Fruit fly (Drosophila melanogaster) whole organism, embryonic: ENCODE results near the gene CG5611.

Experiments used
- Atf6 ChIP-seq: fragments of 200-800 bp; sonication (Bioruptor generic); IDR thresholded peaks from 2 replicates; pipeline ENCODE4 v1.3.6; 2022; ENCODE audit warnings: missing biosample characterization, missing genetic modification characterization
- Bdp1 ChIP-seq: fragments of 200-800 bp; sonication (Bioruptor generic); optimal IDR thresholded peaks from 3 replicates; lab custom pipeline; 2016; ENCODE audit warnings: missing biosample characterization, missing genetic modification characterization
- CG10209 ChIP-seq: fragments of 200-800 bp; sonication (Bioruptor generic); optimal IDR thresholded peaks from 3 replicates; lab custom pipeline; 2017; ENCODE audit warnings: missing biosample characterization, mild to moderate bottlenecking, missing genetic modification characterization, missing genetic modification reagents
- CG10321 ChIP-seq: fragments of 200-800 bp; sonication (Bioruptor generic); IDR thresholded peaks from 2 replicates; pipeline ENCODE4 v1.3.6; 2022; ENCODE audit warnings: missing biosample characterization, missing genetic modification characterization
- CG10366 ChIP-seq: fragments of 200-800 bp; sonication (Bioruptor generic); IDR thresholded peaks from 2 replicates; pipeline ENCODE4 v1.3.6; 2022; ENCODE audit warnings: missing biosample characterization, missing genetic modification characterization
- CG11456 ChIP-seq: fragments of 200-800 bp; sonication (Bioruptor generic); IDR thresholded peaks from 3 replicates; pipeline ENCODE4 v1.3.6; 2022; ENCODE audit warnings: missing biosample characterization, missing genetic modification characterization
- CG13424 ChIP-seq: fragments of 200-800 bp; sonication (Bioruptor generic); optimal IDR thresholded peaks from 2 replicates; lab custom pipeline; 2019; ENCODE audit warnings: missing biosample characterization, mild to moderate bottlenecking, missing genetic modification characterization, moderate library complexity
- CG15011 ChIP-seq: fragments of 200-800 bp; sonication (Bioruptor generic); optimal IDR thresholded peaks from 3 replicates; lab custom pipeline; 2018; ENCODE audit warnings: missing biosample characterization, mild to moderate bottlenecking, missing genetic modification characterization
- CG15073 ChIP-seq: fragments of 200-800 bp; sonication (Bioruptor generic); optimal IDR thresholded peaks from 2 replicates; lab custom pipeline; 2016; ENCODE audit warnings: missing biosample characterization, missing genetic modification characterization
- CG15514 ChIP-seq: fragments of 200-800 bp; sonication (Bioruptor generic); optimal IDR thresholded peaks from 3 replicates; lab custom pipeline; 2017; ENCODE audit warnings: missing biosample characterization, missing genetic modification characterization, mild to moderate bottlenecking, moderate library complexity, missing genetic modification reagents
- CG15696 ChIP-seq: fragments of 200-800 bp; sonication (Bioruptor generic); optimal IDR thresholded peaks from 2 replicates; lab custom pipeline; 2019; ENCODE audit warnings: missing biosample characterization, mild to moderate bottlenecking, missing genetic modification characterization, moderate library complexity
- CG1603 ChIP-seq: fragments of 200-800 bp; sonication (Bioruptor generic); optimal IDR thresholded peaks from 2 replicates; lab custom pipeline; 2019; ENCODE audit warnings: missing biosample characterization, mild to moderate bottlenecking, missing genetic modification characterization, moderate library complexity
- CG18476 ChIP-seq: fragments of 200-800 bp; sonication (Bioruptor generic); optimal IDR thresholded peaks from 2 replicates; lab custom pipeline; 2016; ENCODE audit warnings: missing biosample characterization, mild to moderate bottlenecking, missing genetic modification characterization
- CG2116 ChIP-seq: fragments of 200-800 bp; sonication (Bioruptor generic); optimal IDR thresholded peaks from 3 replicates; lab custom pipeline; 2018; ENCODE audit warnings: missing biosample characterization, mild to moderate bottlenecking, missing genetic modification characterization
- CG34376 ChIP-seq: fragments of 200-800 bp; sonication (Bioruptor generic); optimal IDR thresholded peaks from 2 replicates; lab custom pipeline; 2018; ENCODE audit warnings: missing biosample characterization, mild to moderate bottlenecking, missing genetic modification characterization
- CG7786 ChIP-seq: fragments of 200-800 bp; sonication (Bioruptor generic); optimal IDR thresholded peaks from 2 replicates; lab custom pipeline; 2016; ENCODE audit warnings: missing biosample characterization, missing genetic modification characterization
- CG9215 ChIP-seq: fragments of 200-800 bp; sonication (Bioruptor generic); IDR thresholded peaks from 2 replicates; pipeline ENCODE4 v1.3.6; 2022; ENCODE audit warnings: missing biosample characterization, missing genetic modification characterization
- CG9876 ChIP-seq: fragments of 200-800 bp; sonication (Bioruptor generic); optimal IDR thresholded peaks from 2 replicates; lab custom pipeline; 2016; ENCODE audit warnings: missing biosample characterization, missing genetic modification characterization
- CG9932 ChIP-seq: fragments of 200-800 bp; sonication (Bioruptor generic); IDR thresholded peaks from 2 replicates; pipeline ENCODE4 v1.3.6; 2022; ENCODE audit warnings: missing biosample characterization, missing genetic modification characterization
- CHES-1-like ChIP-seq: fragments of 200-800 bp; sonication (Bioruptor generic); optimal IDR thresholded peaks from 2 replicates; lab custom pipeline; 2016; ENCODE audit warnings: missing biosample characterization, missing genetic modification characterization
- Elba2 ChIP-seq: fragments of 200-800 bp; sonication (Bioruptor generic); optimal IDR thresholded peaks from 3 replicates; lab custom pipeline; 2016; ENCODE audit warnings: missing biosample characterization, missing genetic modification characterization
- Gug ChIP-seq: fragments of 200-800 bp; sonication (Bioruptor generic); IDR thresholded peaks from 4 replicates; pipeline ENCODE4 v1.3.6; 2022; ENCODE audit warnings: missing biosample characterization, missing genetic modification characterization
- Hr78 ChIP-seq, 2 experiments: fragments of 200-800 bp in 1 of 2; fragments of >200 bp in 1 of 2; sonication (Bioruptor generic) in 1 of 2; optimal IDR thresholded peaks; 2 replicates each; lab custom pipeline; 2017 to 2019; ENCODE audit warnings: missing biosample characterization in 2 of 2, missing genetic modification characterization in 2 of 2, mild to moderate bottlenecking in 1 of 2, moderate library complexity in 1 of 2
- Mrtf ChIP-seq: fragments of 200-800 bp; sonication (Bioruptor generic); IDR thresholded peaks from 3 replicates; pipeline ENCODE4 v1.3.6; 2022; ENCODE audit warnings: missing biosample characterization, missing genetic modification characterization
- NC2α ChIP-seq: fragments of 200-800 bp; sonication (Bioruptor generic); optimal IDR thresholded peaks from 2 replicates; lab custom pipeline; 2016; ENCODE audit warnings: missing biosample characterization, missing genetic modification characterization
- Nf-YC ChIP-seq: fragments of 200-800 bp; optimal IDR thresholded peaks from 3 replicates; lab custom pipeline; 2019; ENCODE audit warnings: missing biosample characterization, mild to moderate bottlenecking, missing genetic modification characterization, moderate library complexity
- Oli ChIP-seq: fragments of 200-800 bp; sonication (Bioruptor generic); optimal IDR thresholded peaks from 2 replicates; lab custom pipeline; 2018; ENCODE audit warnings: missing biosample characterization, mild to moderate bottlenecking, missing genetic modification characterization, moderate library complexity
- PHDP ChIP-seq: fragments of 200-800 bp; sonication (Bioruptor generic); optimal IDR thresholded peaks from 3 replicates; lab custom pipeline; 2018; ENCODE audit warnings: missing biosample characterization, mild to moderate bottlenecking, missing genetic modification characterization, moderate library complexity
- Side ChIP-seq: fragments of 200-800 bp; sonication (Bioruptor generic); optimal IDR thresholded peaks from 2 replicates; lab custom pipeline; 2016; ENCODE audit warnings: missing biosample characterization, missing genetic modification characterization
- ab ChIP-seq: fragments of 200-800 bp; sonication (Bioruptor generic); optimal IDR thresholded peaks from 2 replicates; lab custom pipeline; 2016; ENCODE audit warnings: missing biosample characterization, missing genetic modification characterization
- aop ChIP-seq: fragments of 200-800 bp; sonication (Bioruptor generic); IDR thresholded peaks from 2 replicates; pipeline ENCODE4 v1.3.6; 2022; ENCODE audit warnings: missing biosample characterization, missing genetic modification characterization
- ara ChIP-seq: fragments of 200-800 bp; sonication (Bioruptor generic); IDR thresholded peaks from 2 replicates; pipeline ENCODE4 v1.3.6; 2022; ENCODE audit warnings: missing biosample characterization, missing genetic modification characterization
- ase ChIP-seq: fragments of 200-800 bp; sonication (Bioruptor generic); IDR thresholded peaks from 3 replicates; pipeline ENCODE4 v1.3.6; 2022; ENCODE audit warnings: missing biosample characterization, missing genetic modification characterization
- ci ChIP-seq: fragments of 200-800 bp; sonication (Bioruptor generic); IDR thresholded peaks from 3 replicates; pipeline ENCODE4 v1.3.6; 2022; ENCODE audit warnings: missing biosample characterization, missing genetic modification characterization
- dmrt11E ChIP-seq: fragments of 200-800 bp; sonication (Bioruptor generic); optimal IDR thresholded peaks from 3 replicates; lab custom pipeline; 2018; ENCODE audit warnings: missing biosample characterization, mild to moderate bottlenecking, missing genetic modification characterization, moderate library complexity
- fd64A ChIP-seq: fragments of 200-800 bp; sonication (Bioruptor generic); optimal IDR thresholded peaks from 3 replicates; lab custom pipeline; 2018; ENCODE audit warnings: missing biosample characterization, mild to moderate bottlenecking, missing genetic modification characterization
- ftz-f1 ChIP-seq: fragments of 200-800 bp; sonication (Bioruptor generic); optimal IDR thresholded peaks from 2 replicates; lab custom pipeline; 2016; ENCODE audit warnings: missing biosample characterization, missing genetic modification characterization
- fu2 ChIP-seq: fragments of 200-800 bp; sonication (Bioruptor generic); optimal IDR thresholded peaks from 2 replicates; lab custom pipeline; 2016; ENCODE audit warnings: missing biosample characterization, missing genetic modification characterization
- hth ChIP-seq: fragments of >200 bp; optimal IDR thresholded peaks from 2 replicates; lab custom pipeline; 2017; ENCODE audit warnings: inconsistent platforms
- kay ChIP-seq: fragments of 200-800 bp; sonication (Bioruptor generic); optimal IDR thresholded peaks from 2 replicates; lab custom pipeline; 2016; ENCODE audit warnings: missing biosample characterization, missing genetic modification characterization
- kni ChIP-seq: fragments of 200-800 bp; sonication (Bioruptor generic); optimal IDR thresholded peaks from 3 replicates; lab custom pipeline; 2017; ENCODE audit warnings: mild to moderate bottlenecking, missing biosample characterization, missing genetic modification reagents, missing genetic modification characterization
- lilli ChIP-seq: fragments of 200-800 bp; sonication (Bioruptor generic); optimal IDR thresholded peaks from 3 replicates; lab custom pipeline; 2016; ENCODE audit warnings: missing biosample characterization, missing genetic modification characterization
- ro ChIP-seq: fragments of 200-800 bp; sonication (Bioruptor generic); IDR thresholded peaks from 2 replicates; pipeline ENCODE4 v1.3.6; 2022; ENCODE audit warnings: missing biosample characterization, missing genetic modification characterization
- salm ChIP-seq: fragments of 200-800 bp; sonication (Bioruptor generic); optimal IDR thresholded peaks from 2 replicates; lab custom pipeline; 2018; ENCODE audit warnings: missing biosample characterization, mild to moderate bottlenecking, missing genetic modification characterization
- slp2 ChIP-seq: fragments of 200-800 bp; sonication (Bioruptor generic); optimal IDR thresholded peaks from 2 replicates; lab custom pipeline; 2016; ENCODE audit warnings: missing biosample characterization, missing genetic modification characterization
- sob ChIP-seq: fragments of 200-800 bp; sonication (Bioruptor generic); IDR thresholded peaks from 2 replicates; pipeline ENCODE4 v1.3.6; 2022; ENCODE audit warnings: missing biosample characterization, missing genetic modification characterization
- sqz ChIP-seq: fragments of 200-800 bp; sonication (Bioruptor generic); optimal IDR thresholded peaks from 3 replicates; lab custom pipeline; 2018; ENCODE audit warnings: missing biosample characterization, mild to moderate bottlenecking, missing genetic modification characterization
- unpg ChIP-seq: fragments of 200-800 bp; sonication (Bioruptor generic); optimal IDR thresholded peaks from 3 replicates; lab custom pipeline; 2018; ENCODE audit warnings: missing biosample characterization, mild to moderate bottlenecking, missing genetic modification characterization, moderate library complexity
- usp ChIP-seq: fragments of >200 bp; optimal IDR thresholded peaks from 2 replicates; lab custom pipeline; 2017; ENCODE audit warnings: missing biosample characterization, missing genetic modification characterization
- vfl ChIP-seq: fragments of 200-800 bp; sonication (Bioruptor generic); optimal IDR thresholded peaks from 2 replicates; lab custom pipeline; 2016; ENCODE audit warnings: missing biosample characterization, missing genetic modification characterization

Gene CG5611

DNA sequence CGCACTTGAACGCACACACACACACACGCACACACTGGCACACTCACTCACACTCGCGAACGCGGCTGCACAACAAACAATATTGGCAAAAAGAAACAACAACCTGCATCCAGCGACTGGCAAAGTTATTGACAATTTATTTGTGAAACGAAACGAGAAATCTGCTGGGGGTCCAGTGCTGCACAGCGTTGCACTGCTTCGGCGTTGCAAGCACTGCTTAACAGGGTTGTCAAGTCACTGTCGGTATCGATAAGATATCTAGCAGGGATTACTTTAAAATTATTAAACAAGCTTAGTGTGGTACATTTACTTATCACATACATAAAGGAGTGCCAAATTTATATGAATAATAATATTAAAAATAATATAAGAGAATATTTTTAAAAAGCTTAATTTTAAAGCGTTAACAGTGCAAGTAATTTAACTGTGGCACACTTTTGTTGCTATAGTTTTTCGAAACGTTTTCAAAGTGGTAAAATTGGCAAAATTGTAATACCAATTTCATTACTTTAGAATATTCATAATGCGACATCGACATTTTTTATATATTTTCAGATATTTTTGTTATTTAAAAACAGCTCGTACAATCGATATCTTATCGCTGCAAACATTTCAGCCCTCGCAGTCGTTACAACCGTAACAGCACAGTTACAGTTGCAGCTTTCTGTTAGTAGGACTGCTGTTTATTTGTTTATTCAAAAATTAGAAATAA, 28.5 kb downstream of the CG5611 start, which contains the start of the genes dsd and Tusp (continued):
- TF ChIP-seq Nf-YC (tag; lab: Kevin White, UChicago), result peak; percentile 65
- TF ChIP-seq unpg (GFP tag; lab: Kevin White, UChicago), result peak; percentile 58
- no peak for TF ChIP-seq Hr78 (GFP tag; optimal IDR thresholded peaks at IDR 0.05; lab: Kevin White, UChicago)
- TF ChIP-seq ab (GFP tag; lab: Kevin White, UChicago), result peak; percentile 68
- peak; percentile 87 for TF ChIP-seq Gug (GFP tag; lab: Robert Waterston, UW)
- no peak for TF ChIP-seq CG34376 (GFP tag; lab: Kevin White, UChicago)
- peak; percentile 64 for TF ChIP-seq PHDP (tag; lab: Kevin White, UChicago)
- peak; percentile 76 for TF ChIP-seq CG2116 (GFP tag; lab: Kevin White, UChicago)
- peak; percentile 66 for TF ChIP-seq vfl (GFP tag; lab: Kevin White, UChicago)
- TF ChIP-seq CG18476, result peak; percentile 54
- no peak for TF ChIP-seq salm (tag; lab: Kevin White, UChicago)
- TF ChIP-seq kni (GFP tag; lab: Kevin White, UChicago), result no peak
- TF ChIP-seq CG9932 (GFP tag; lab: Robert Waterston, UW), result peak; percentile 92
- TF ChIP-seq Mrtf, result peak; percentile 75
- TF ChIP-seq Atf6 (GFP tag; lab: Robert Waterston, UW), result peak; percentile 68
- no peak for TF ChIP-seq Elba2 (GFP tag; lab: Kevin White, UChicago)
- no peak for TF ChIP-seq NC2α (GFP tag; lab: Kevin White, UChicago)
- peak; percentile 79 for TF ChIP-seq CG10209 (GFP tag; lab: Kevin White, UChicago)
- peak; percentile 63 for TF ChIP-seq Bdp1
- peak; percentile 45 for TF ChIP-seq CHES-1-like (GFP tag; lab: Kevin White, UChicago)
- peak; percentile 33 for TF ChIP-seq Side (GFP tag; lab: Kevin White, UChicago)
- TF ChIP-seq dmrt11E (tag; lab: Kevin White, UChicago), result peak; percentile 65
- TF ChIP-seq CG13424 (tag; lab: Kevin White, UChicago), result peak; percentile 76
- TF ChIP-seq CG15073 (GFP tag; lab: Kevin White, UChicago), result peak; percentile 15
- no peak for TF ChIP-seq CG15011 (GFP tag; lab: Kevin White, UChicago)
- TF ChIP-seq fu2, result peak; percentile 71
- peak; percentile 64 for TF ChIP-seq Oli
- TF ChIP-seq aop (GFP tag; lab: Robert Waterston, UW), result no peak; the same call in 1 of the 2 replicates
- peak; percentile 71 for TF ChIP-seq CG9876 (GFP tag; lab: Kevin White, UChicago)
- TF ChIP-seq hth (lab: Kevin White, UChicago), result no peak
- peak; percentile 68 for TF ChIP-seq CG10366 (GFP tag; lab: Robert Waterston, UW)
- peak; percentile 26 for TF ChIP-seq sqz
- TF ChIP-seq CG15514 (GFP tag; lab: Kevin White, UChicago), result peak; percentile 70
- peak; percentile 52; the same call in 1 of the 2 replicates for TF ChIP-seq ara (GFP tag; lab: Robert Waterston, UW)
- peak; percentile 52 for TF ChIP-seq kay (GFP tag; lab: Kevin White, UChicago)
- peak; percentile 35 for TF ChIP-seq slp2 (GFP tag; lab: Kevin White, UChicago)
- peak; percentile 87 for TF ChIP-seq CG11456 (GFP tag; lab: Robert Waterston, UW)
- peak; percentile 88 for TF ChIP-seq sob (GFP tag; lab: Robert Waterston, UW)
- TF ChIP-seq CG1603 (tag; lab: Kevin White, UChicago), result peak; percentile 65
- no peak for TF ChIP-seq fd64A (GFP tag; lab: Kevin White, UChicago)
- no peak for TF ChIP-seq CG10321 (GFP tag; lab: Robert Waterston, UW)
- peak; percentile 81 for TF ChIP-seq ci (GFP tag; lab: Robert Waterston, UW)
- peak; percentile 31 for TF ChIP-seq ftz-f1
- TF ChIP-seq CG7786, result peak; percentile 76
- TF ChIP-seq ase (GFP tag; lab: Robert Waterston, UW), result peak; percentile 61; the same call in 1 of the 3 replicates
- peak; percentile 71 for TF ChIP-seq CG9215 (GFP tag; lab: Robert Waterston, UW)
- peak; percentile 81 for TF ChIP-seq lilli (GFP tag; lab: Kevin White, UChicago)
- no peak for TF ChIP-seq usp (GFP tag; lab: Kevin White, UChicago)
- TF ChIP-seq ro (GFP tag; lab: Robert Waterston, UW), result peak; percentile 8; the same call in 1 of the 2 replicates
- TF ChIP-seq CG15696, result peak; percentile 49
